Fruit fly (Drosophila melanogaster) whole organism, embryonic: ENCODE data around the gene jagn.

Source experiments
- CG10654 ChIP-seq: fragments of 200-800 bp; sonication (Bioruptor generic); optimal IDR thresholded peaks from 2 replicates; lab custom pipeline; 2016; ENCODE audit warnings: missing biosample characterization, missing genetic modification characterization
- CG11085 ChIP-seq: fragments of 200-800 bp; sonication (Bioruptor generic); IDR thresholded peaks from 2 replicates; pipeline ENCODE4 v1.3.6; 2022; ENCODE audit warnings: missing biosample characterization, missing genetic modification characterization
- CG12104 ChIP-seq: fragments of 200-800 bp; sonication (Bioruptor generic); optimal IDR thresholded peaks from 3 replicates; lab custom pipeline; 2016; ENCODE audit warnings: missing biosample characterization, missing genetic modification characterization
- CG12236 ChIP-seq: fragments of 200-800 bp; sonication (Bioruptor generic); optimal IDR thresholded peaks from 2 replicates; lab custom pipeline; 2016; ENCODE audit warnings: missing biosample characterization, missing genetic modification characterization
- CG12744 ChIP-seq: fragments of 200-800 bp; sonication (Bioruptor generic); optimal IDR thresholded peaks from 2 replicates; lab custom pipeline; 2016; ENCODE audit warnings: missing biosample characterization, missing genetic modification characterization
- CG14014 ChIP-seq: fragments of 200-800 bp; sonication (Bioruptor generic); IDR thresholded peaks from 2 replicates; pipeline ENCODE4 v1.3.6; 2022; ENCODE audit warnings: missing biosample characterization, missing genetic modification characterization
- CG14710 ChIP-seq: fragments of 200-800 bp; sonication (Bioruptor generic); optimal IDR thresholded peaks from 3 replicates; lab custom pipeline; 2019; ENCODE audit warnings: missing biosample characterization, mild to moderate bottlenecking, missing genetic modification characterization, moderate library complexity
- CG15011 ChIP-seq: fragments of 200-800 bp; sonication (Bioruptor generic); optimal IDR thresholded peaks from 3 replicates; lab custom pipeline; 2018; ENCODE audit warnings: missing biosample characterization, mild to moderate bottlenecking, missing genetic modification characterization
- CG15696 ChIP-seq: fragments of 200-800 bp; sonication (Bioruptor generic); optimal IDR thresholded peaks from 2 replicates; lab custom pipeline; 2019; ENCODE audit warnings: missing biosample characterization, mild to moderate bottlenecking, missing genetic modification characterization, moderate library complexity
- CG17802 ChIP-seq: fragments of 200-800 bp; sonication (Bioruptor generic); optimal IDR thresholded peaks from 2 replicates; lab custom pipeline; 2018; ENCODE audit warnings: missing biosample characterization, mild to moderate bottlenecking, missing genetic modification characterization, moderate library complexity
- CG17829 ChIP-seq: fragments of 200-800 bp; optimal IDR thresholded peaks from 2 replicates; lab custom pipeline; 2019; ENCODE audit warnings: missing biosample characterization, mild to moderate bottlenecking, missing genetic modification characterization, moderate library complexity
- CG17912 ChIP-seq: fragments of 200-800 bp; sonication (Bioruptor generic); optimal IDR thresholded peaks from 2 replicates; lab custom pipeline; 2018; ENCODE audit warnings: missing biosample characterization, mild to moderate bottlenecking, missing genetic modification characterization
- CG18599 ChIP-seq: fragments of 200-800 bp; sonication (Bioruptor generic); optimal IDR thresholded peaks from 3 replicates; lab custom pipeline; 2017; ENCODE audit warnings: missing biosample characterization, missing genetic modification characterization, mild to moderate bottlenecking, moderate library complexity, missing genetic modification reagents
- CG2202 ChIP-seq: fragments of 200-800 bp; sonication (Bioruptor generic); optimal IDR thresholded peaks from 2 replicates; lab custom pipeline; 2018; ENCODE audit warnings: missing biosample characterization, mild to moderate bottlenecking, missing genetic modification characterization
- CG2875 ChIP-seq: fragments of 200-800 bp; sonication (Bioruptor generic); optimal IDR thresholded peaks from 2 replicates; lab custom pipeline; 2017; ENCODE audit warnings: missing biosample characterization, mild to moderate bottlenecking, missing genetic modification characterization, missing genetic modification reagents
- CG31224 ChIP-seq: fragments of 200-800 bp; sonication (Bioruptor generic); IDR thresholded peaks from 2 replicates; pipeline ENCODE4 v1.3.6; 2022; ENCODE audit warnings: missing biosample characterization, missing genetic modification characterization
- CG31441 ChIP-seq: fragments of 200-800 bp; sonication (Bioruptor generic); IDR thresholded peaks from 2 replicates; pipeline ENCODE4 v1.3.6; 2022; ENCODE audit warnings: missing biosample characterization, missing genetic modification characterization
- CG3281 ChIP-seq: fragments of 200-800 bp; sonication (Bioruptor generic); optimal IDR thresholded peaks from 3 replicates; lab custom pipeline; 2017; ENCODE audit warnings: missing biosample characterization, mild to moderate bottlenecking, missing genetic modification characterization
- CG4730 ChIP-seq: fragments of 200-800 bp; sonication (Bioruptor generic); IDR thresholded peaks from 2 replicates; pipeline ENCODE4 v1.3.6; 2022; ENCODE audit warnings: missing biosample characterization, missing genetic modification characterization
- CG6654 ChIP-seq: fragments of 200-800 bp; sonication (Bioruptor generic); optimal IDR thresholded peaks from 2 replicates; lab custom pipeline; 2017; ENCODE audit warnings: missing biosample characterization, mild to moderate bottlenecking, missing genetic modification characterization
- CG8765 ChIP-seq: fragments of 200-800 bp; sonication (Bioruptor generic); IDR thresholded peaks from 2 replicates; pipeline ENCODE4 v1.3.6; 2022; ENCODE audit warnings: missing biosample characterization, missing genetic modification characterization
- D19B ChIP-seq: fragments of 200-800 bp; sonication (Bioruptor generic); optimal IDR thresholded peaks from 2 replicates; lab custom pipeline; 2017; ENCODE audit warnings: missing biosample characterization, mild to moderate bottlenecking, missing genetic modification characterization
- E2f1 ChIP-seq: fragments of 200-800 bp; sonication (Bioruptor generic); IDR thresholded peaks from 2 replicates; pipeline ENCODE4 v1.3.6; 2022; ENCODE audit warnings: missing biosample characterization, missing genetic modification characterization
- ERR ChIP-seq: fragments of 200-800 bp; sonication (Bioruptor generic); optimal IDR thresholded peaks from 2 replicates; lab custom pipeline; 2016; ENCODE audit warnings: missing biosample characterization, missing genetic modification characterization
- Fer2 ChIP-seq: fragments of 200-800 bp; sonication (Bioruptor generic); optimal IDR thresholded peaks from 2 replicates; lab custom pipeline; 2018; ENCODE audit warnings: missing biosample characterization, mild to moderate bottlenecking, missing genetic modification characterization, moderate library complexity
- Fer3 ChIP-seq: fragments of 200-800 bp; sonication (Bioruptor generic); optimal IDR thresholded peaks from 2 replicates; lab custom pipeline; 2018; ENCODE audit warnings: missing biosample characterization, mild to moderate bottlenecking, missing genetic modification characterization, moderate library complexity
- GATAe ChIP-seq: fragments of 200-800 bp; sonication (Bioruptor generic); conservative IDR thresholded peaks from 2 replicates; pipeline ENCODE4 v1.3.6; 2022; ENCODE audit warnings: missing biosample characterization, missing genetic modification characterization
- HHEX ChIP-seq: fragments of 200-800 bp; sonication (Bioruptor generic); optimal IDR thresholded peaks from 3 replicates; lab custom pipeline; 2017; ENCODE audit warnings: missing biosample characterization, mild to moderate bottlenecking, missing genetic modification characterization, missing genetic modification reagents
- Hey ChIP-seq: fragments of 200-800 bp; sonication (Bioruptor generic); optimal IDR thresholded peaks from 3 replicates; lab custom pipeline; 2018; ENCODE audit warnings: missing biosample characterization, mild to moderate bottlenecking, missing genetic modification characterization
- Hmx ChIP-seq: fragments of 200-800 bp; sonication (Bioruptor generic); optimal IDR thresholded peaks from 2 replicates; lab custom pipeline; 2016; ENCODE audit warnings: missing biosample characterization, missing genetic modification characterization
- Mes4 ChIP-seq: fragments of 200-800 bp; sonication (Bioruptor generic); optimal IDR thresholded peaks from 2 replicates; lab custom pipeline; 2016; ENCODE audit warnings: missing biosample characterization, missing genetic modification characterization
- Scr ChIP-seq: fragments of 200-800 bp; sonication (Bioruptor generic); IDR thresholded peaks from 2 replicates; pipeline ENCODE4 v1.3.6; 2022; ENCODE audit warnings: missing biosample characterization, missing genetic modification characterization; ENCODE audit not compliant: partially characterized antibody
- Sry-β ChIP-seq: fragments of 200-800 bp; sonication (Bioruptor generic); optimal IDR thresholded peaks from 2 replicates; lab custom pipeline; 2018; ENCODE audit warnings: missing biosample characterization, mild to moderate bottlenecking, missing genetic modification characterization, moderate library complexity
- Taf1 ChIP-seq: fragments of 200-800 bp; sonication (Bioruptor generic); IDR thresholded peaks from 2 replicates; pipeline ENCODE4 v1.3.6; 2022; ENCODE audit warnings: missing biosample characterization, missing genetic modification characterization
- YL-1 ChIP-seq: fragments of 200-800 bp; sonication (Bioruptor generic); optimal IDR thresholded peaks from 3 replicates; lab custom pipeline; 2017; ENCODE audit warnings: missing biosample characterization, mild to moderate bottlenecking, missing genetic modification characterization
- al ChIP-seq: fragments of 200-800 bp; sonication (Bioruptor generic); IDR thresholded peaks from 2 replicates; pipeline ENCODE4 v1.3.6; 2022; ENCODE audit warnings: missing biosample characterization, missing genetic modification characterization
- ase ChIP-seq: fragments of 200-800 bp; sonication (Bioruptor generic); IDR thresholded peaks from 3 replicates; pipeline ENCODE4 v1.3.6; 2022; ENCODE audit warnings: missing biosample characterization, missing genetic modification characterization
- br ChIP-seq: fragments of >200 bp; optimal IDR thresholded peaks from 2 replicates; lab custom pipeline; 2017
- dimm ChIP-seq: fragments of 200-800 bp; sonication (Bioruptor generic); IDR thresholded peaks from 2 replicates; pipeline ENCODE4 v1.3.6; 2022; ENCODE audit warnings: missing biosample characterization, missing genetic modification characterization
- dpn ChIP-seq, 2 experiments: fragments of 200-800 bp; sonication (Bioruptor generic); optimal IDR thresholded peaks; 3 replicates each; lab custom pipeline; 2016; ENCODE audit warnings: missing biosample characterization in 2 of 2, missing genetic modification characterization in 2 of 2
- gro ChIP-seq: fragments of 200-800 bp; sonication (Bioruptor generic); optimal IDR thresholded peaks from 2 replicates; lab custom pipeline; 2016; ENCODE audit warnings: missing biosample characterization, missing genetic modification characterization
- gsb-n ChIP-seq: fragments of 200-800 bp; sonication (Bioruptor generic); optimal IDR thresholded peaks from 3 replicates; lab custom pipeline; 2018; ENCODE audit warnings: missing biosample characterization, mild to moderate bottlenecking, missing genetic modification characterization
- h ChIP-seq: fragments of >200 bp; optimal IDR thresholded peaks from 2 replicates; lab custom pipeline; 2017
- jumu ChIP-seq: fragments of 200-800 bp; sonication (Bioruptor generic); optimal IDR thresholded peaks from 3 replicates; lab custom pipeline; 2016; ENCODE audit warnings: missing biosample characterization, missing genetic modification characterization
- kay ChIP-seq: fragments of 200-800 bp; sonication (Bioruptor generic); optimal IDR thresholded peaks from 2 replicates; lab custom pipeline; 2016; ENCODE audit warnings: missing biosample characterization, missing genetic modification characterization
- nom ChIP-seq: fragments of 200-800 bp; sonication (Bioruptor generic); optimal IDR thresholded peaks from 2 replicates; lab custom pipeline; 2017; ENCODE audit warnings: missing biosample characterization, missing genetic modification characterization, mild to moderate bottlenecking, moderate library complexity, missing genetic modification reagents
- pb ChIP-seq: fragments of 200-800 bp; sonication (Bioruptor generic); optimal IDR thresholded peaks from 3 replicates; lab custom pipeline; 2016; ENCODE audit warnings: missing biosample characterization, missing genetic modification characterization
- repo ChIP-seq: fragments of 200-800 bp; sonication (Bioruptor generic); optimal IDR thresholded peaks from 2 replicates; lab custom pipeline; 2016; ENCODE audit warnings: missing biosample characterization, missing genetic modification characterization
- sr ChIP-seq: fragments of 200-800 bp; sonication (Bioruptor generic); IDR thresholded peaks from 3 replicates; pipeline ENCODE4 v1.3.6; 2022; ENCODE audit warnings: missing biosample characterization, missing genetic modification characterization
- unc-4 ChIP-seq: fragments of 200-800 bp; sonication (Bioruptor generic); IDR thresholded peaks from 2 replicates; pipeline ENCODE4 v1.3.6; 2022; ENCODE audit warnings: missing biosample characterization, missing genetic modification characterization; ENCODE audit not compliant: partially characterized antibody

Gene jagn

dm6 chr3R:5778731-5779593 is at the start of gene jagn:
Gene jagn, plus strand, starts transcription at chr3R:5779315.
- TF ChIP-seq h (lab: Kevin White, UChicago) (no peak), CG15696 (tag; lab: Kevin White, UChicago) (peak; percentile 13), CG14014 (GFP tag; lab: Robert Waterston, UW) (peak; percentile 55; the same call in 1 of the 2 replicates), br (no peak), ERR (GFP tag; lab: Kevin White, UChicago) (peak; percentile 10), unc-4 (GFP tag; lab: Robert Waterston, UW) (peak; percentile 98), gsb-n (peak; percentile 48), al (GFP tag; lab: Robert Waterston, UW) (peak; percentile 61), Hmx (no peak), CG31224 (no peak), CG12744 (GFP tag; lab: Kevin White, UChicago) (peak; percentile 36), E2f1 (peak; percentile 58), sr (no peak), dpn (GFP tag; optimal IDR thresholded peaks at IDR 0.05; lab: Kevin White, UChicago) (peak; percentile 67 to 69), CG10654 (GFP tag; lab: Kevin White, UChicago) (no peak), CG14710 (tag; lab: Kevin White, UChicago) (peak; percentile 82), kay (no peak), CG17829 (peak; percentile 62), D19B (peak; percentile 30), CG2875 (GFP tag; lab: Kevin White, UChicago) (no peak), CG15011 (GFP tag; lab: Kevin White, UChicago) (peak; percentile 2), GATAe (GFP tag; lab: Robert Waterston, UW) (no peak), CG31441 (GFP tag; lab: Robert Waterston, UW) (peak; percentile 65), CG8765 (GFP tag; lab: Robert Waterston, UW) (peak; percentile 57; the same call in 1 of the 2 replicates), CG4730 (GFP tag; lab: Robert Waterston, UW) (0 out of 2 replicates have a peak, but pooled peaks have one; percentile 28), repo (GFP tag; lab: Kevin White, UChicago) (peak; percentile 36), CG2202 (tag; lab: Kevin White, UChicago) (no peak), pb (GFP tag; lab: Kevin White, UChicago) (peak; percentile 14), Fer3 (tag; lab: Kevin White, UChicago) (peak; percentile 62), CG3281 (GFP tag; lab: Kevin White, UChicago) (peak; percentile 35), CG17802 (peak; percentile 36), ase (GFP tag; lab: Robert Waterston, UW) (no peak), Hey (tag; lab: Kevin White, UChicago) (no peak), Sry-β (peak; percentile 13), HHEX (GFP tag; lab: Kevin White, UChicago) (peak; percentile 14), CG12236 (GFP tag; lab: Kevin White, UChicago) (no peak), CG6654 (no peak), Mes4 (peak; percentile 56), Taf1 (GFP tag; lab: Robert Waterston, UW) (no peak), YL-1 (GFP tag; lab: Kevin White, UChicago) (peak; percentile 84), CG18599 (GFP tag; lab: Kevin White, UChicago) (peak; percentile 2), dimm (GFP tag; lab: Robert Waterston, UW) (no peak), Scr (GFP tag; lab: Robert Waterston, UW) (peak; percentile 99), CG12104 (GFP tag; lab: Kevin White, UChicago) (peak; percentile 59), CG17912 (peak; percentile 54), gro (GFP tag; lab: Kevin White, UChicago) (peak; percentile 78), nom (no peak), CG11085 (peak; percentile 65; the same call in 1 of the 2 replicates), Fer2 (tag; lab: Kevin White, UChicago) (no peak), jumu (GFP tag; lab: Kevin White, UChicago) (peak; percentile 50)
